Fruit fly (Drosophila melanogaster) S2 (cell line): ENCODE measurements around the gene Cln7.

ENCODE experiments used
- CG8478 ChIP-seq: fragments of >200 bp; optimal IDR thresholded peaks from 2 replicates; lab custom pipeline; 2018
- CTCF ChIP-seq, 2 experiments: fragments of >200 bp; optimal IDR thresholded peaks; 2 replicates each; lab custom pipeline; 2018

- TF ChIP-seq CG8478 (lab: Kevin White, UChicago) (no peak), CTCF (optimal IDR thresholded peaks at IDR 0.05; lab: Kevin White, UChicago) (no peak)
These were observed 5.7 kb downstream of the Cln7 start, which contains the start of the genes lark and eco for dm6 chr3L:7339216-7339742.
